Worm (Caenorhabditis elegans): ENCODE measurements around the gene ncam-1.

The ncam-1 gene

DNA sequence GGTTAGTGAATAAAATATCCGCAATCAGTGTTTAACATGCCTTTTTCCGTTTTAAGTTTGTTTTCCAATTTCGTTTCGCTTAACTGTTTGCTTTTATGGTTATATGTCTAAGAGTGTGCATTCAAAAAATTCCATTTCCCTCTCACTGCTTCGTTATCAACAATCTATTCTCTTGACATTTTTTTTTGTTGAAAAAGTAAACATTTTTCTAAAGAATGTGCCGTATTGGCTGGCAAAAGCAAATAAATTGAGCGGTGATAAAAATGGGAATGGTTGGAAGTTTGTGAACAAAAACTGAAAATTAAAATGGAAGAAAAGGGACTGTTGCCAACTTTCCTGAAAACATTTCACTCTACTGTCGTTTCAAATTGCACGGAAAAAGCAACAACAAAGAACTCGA lies 40.1 kb upstream of the ncam-1 start:
- TF ChIP-seq blmp-1 (tag; optimal IDR thresholded peaks at IDR 0.05; ENCODE audit: insufficient read depth), result no peak
- TF ChIP-seq fos-1 (tag; optimal IDR thresholded peaks at IDR 0.05), result peak; percentile 68
- peak; percentile 40 for TF ChIP-seq sma-9 (GFP tag; optimal IDR thresholded peaks at IDR 0.05)
- TF ChIP-seq sma-9 (tag; optimal IDR thresholded peaks at IDR 0.05), result no peak
- no peak for TF ChIP-seq lsy-2 (tag; optimal IDR thresholded peaks at IDR 0.05)
- TF ChIP-seq sma-3 (GFP tag; optimal IDR thresholded peaks at IDR 0.05), result no peak
- peak; percentile 18 for TF ChIP-seq crh-2 (tag; optimal IDR thresholded peaks at IDR 0.05)
- no peak for TF ChIP-seq nhr-25 (tag; optimal IDR thresholded peaks at IDR 0.05)
- TF ChIP-seq skn-1 (tag; optimal IDR thresholded peaks at IDR 0.05), result no peak
- no peak for TF ChIP-seq ama-1 (optimal IDR thresholded peaks at IDR 0.05)
- no peak for TF ChIP-seq R02D3.7 (tag; optimal IDR thresholded peaks at IDR 0.05)
- no peak for TF ChIP-seq aly-2 (tag; optimal IDR thresholded peaks at IDR 0.05)
- TF ChIP-seq alr-1 (tag; optimal IDR thresholded peaks at IDR 0.05), result no peak
- TF ChIP-seq ceh-16 (tag; optimal IDR thresholded peaks at IDR 0.05), result no peak
- no peak for TF ChIP-seq nhr-11 (tag; optimal IDR thresholded peaks at IDR 0.05)
- TF ChIP-seq gmeb-1 (tag; optimal IDR thresholded peaks at IDR 0.05), result peak; percentile 19
- TF ChIP-seq mab-5 (tag; optimal IDR thresholded peaks at IDR 0.05), result no peak
- no peak for TF ChIP-seq ceh-82 (tag; optimal IDR thresholded peaks at IDR 0.05)
- no peak for TF ChIP-seq zag-1 (tag; optimal IDR thresholded peaks at IDR 0.05)

DNA sequence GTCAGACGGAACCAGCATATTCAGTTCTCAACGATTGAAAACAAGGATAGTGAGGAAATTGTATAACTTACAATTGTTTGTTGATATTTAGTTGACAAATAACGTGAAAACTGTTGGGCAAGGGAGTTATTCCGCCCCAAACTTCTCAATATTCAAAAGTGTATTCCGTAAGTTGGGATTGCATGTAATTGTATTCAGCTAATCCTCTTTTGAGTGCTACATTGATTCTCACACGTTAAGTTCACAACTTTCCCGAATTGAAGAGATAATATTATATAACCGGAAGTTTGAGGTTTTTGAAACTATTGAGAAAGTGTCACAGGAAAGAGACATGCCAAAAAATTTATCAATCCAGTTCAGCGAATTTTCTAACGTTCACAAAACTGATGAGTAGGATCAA lies 36.9 kb upstream of the ncam-1 start, which contains the start of gene ifc-2:
TSS of gene ifc-2 (minus strand) at position 101 of the 400 bp plus-strand sequence.
- TF ChIP-seq gmeb-1 (tag; optimal IDR thresholded peaks at IDR 0.05), result no peak
- TF ChIP-seq skn-1 (tag; optimal IDR thresholded peaks at IDR 0.05), result no peak
- TF ChIP-seq mdl-1 (tag; optimal IDR thresholded peaks at IDR 0.05), result no peak

DNA sequence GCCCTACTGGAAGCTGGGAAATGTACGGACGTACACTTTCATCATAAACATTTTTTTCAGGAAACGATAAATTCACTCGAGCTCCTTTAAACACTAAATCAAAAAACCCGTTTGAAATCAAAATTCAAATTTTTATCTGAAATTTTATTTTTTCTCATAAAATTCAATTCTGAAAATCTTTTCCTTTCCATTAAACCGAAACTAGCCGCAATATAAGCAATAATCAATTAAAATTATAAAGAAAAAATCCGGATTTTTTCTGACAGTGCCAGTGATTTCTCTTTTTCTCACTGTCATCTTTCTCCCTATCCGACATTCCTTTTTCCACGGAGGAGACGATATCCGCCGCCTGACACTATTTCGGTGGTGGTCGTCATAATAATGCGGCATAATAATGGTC lies 35.8 kb upstream of the ncam-1 start, which contains the start of gene lpr-7:
TSS of gene lpr-7 (plus strand) at position 301 of the 400 bp plus-strand sequence.
- TF ChIP-seq lsy-2 (tag; optimal IDR thresholded peaks at IDR 0.05), result no peak
- TF ChIP-seq lin-13 (GFP tag; optimal IDR thresholded peaks at IDR 0.05), result no peak
- no peak for TF ChIP-seq ztf-4 (tag; optimal IDR thresholded peaks at IDR 0.05)
- no peak for TF ChIP-seq skn-1 (tag; optimal IDR thresholded peaks at IDR 0.05)
- no peak for TF ChIP-seq crh-2 (tag; optimal IDR thresholded peaks at IDR 0.05)
- TF ChIP-seq fos-1 (tag; optimal IDR thresholded peaks at IDR 0.05), result no peak
- no peak for TF ChIP-seq Y55F3AM.14 (GFP tag; optimal IDR thresholded peaks at IDR 0.05)
- TF ChIP-seq sem-4 (tag; optimal IDR thresholded peaks at IDR 0.05), result no peak
- no peak for TF ChIP-seq C34F6.9 (tag; optimal IDR thresholded peaks at IDR 0.05)
- no peak for TF ChIP-seq ztf-1 (GFP tag; conservative IDR thresholded peaks at IDR 0.05)
- TF ChIP-seq gmeb-1 (tag; optimal IDR thresholded peaks at IDR 0.05), result no peak

DNA sequence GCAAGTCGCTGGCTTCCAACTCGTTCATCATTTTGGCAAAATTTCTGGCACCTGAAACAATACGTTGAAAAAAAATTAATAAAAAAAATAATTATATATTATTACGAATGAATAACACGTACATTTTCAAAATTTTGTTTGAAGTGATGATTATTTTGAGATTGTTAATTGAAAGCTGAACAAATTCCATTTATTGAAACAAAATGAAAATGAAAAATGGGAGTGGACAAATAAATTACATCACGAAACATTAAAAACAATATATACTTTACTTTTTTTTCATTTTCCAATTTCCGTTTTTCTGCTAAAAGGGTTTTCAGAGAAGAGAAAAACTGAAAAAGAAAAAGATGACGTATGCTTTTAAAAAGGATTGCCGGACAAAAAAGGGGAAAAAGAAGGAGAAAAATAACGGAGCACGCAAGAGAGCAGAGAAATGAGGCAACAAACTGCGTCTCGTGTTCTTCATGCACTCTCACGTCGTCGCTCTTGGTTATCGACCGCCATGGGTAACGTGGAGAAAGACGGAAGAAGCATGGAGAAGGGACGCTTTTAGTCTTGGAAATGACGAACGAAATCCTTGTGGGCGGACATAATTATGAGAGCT lies 29.9 kb upstream of the ncam-1 start, which contains the start of gene rund-1:
TSS of gene rund-1 (minus strand) at position 51 of the 604 bp plus-strand sequence.
- no peak for TF ChIP-seq blmp-1 (tag; optimal IDR thresholded peaks at IDR 0.05; ENCODE audit: insufficient read depth)
- peak; percentile 24 for TF ChIP-seq F13H6.1 (tag; optimal IDR thresholded peaks at IDR 0.05)
- TF ChIP-seq zag-1 (tag; optimal IDR thresholded peaks at IDR 0.05), result peak; percentile 39
- TF ChIP-seq mdl-1 (tag; optimal IDR thresholded peaks at IDR 0.05), result peak in 1 of 2 experiments; percentile 68
- peak; percentile 47 for TF ChIP-seq egl-27 (tag; optimal IDR thresholded peaks at IDR 0.05)
- no peak for TF ChIP-seq nhr-23 (tag; optimal IDR thresholded peaks at IDR 0.05)
- peak; percentile 72 for TF ChIP-seq lin-11 (tag; optimal IDR thresholded peaks at IDR 0.05)
- TF ChIP-seq fos-1 (tag; optimal IDR thresholded peaks at IDR 0.05), result peak; percentile 57
- no peak for TF ChIP-seq skn-1 (tag; optimal IDR thresholded peaks at IDR 0.05)
- TF ChIP-seq lin-13 (GFP tag; optimal IDR thresholded peaks at IDR 0.05), result peak; percentile 56
- peak; percentile 29 for TF ChIP-seq ztf-4 (tag; optimal IDR thresholded peaks at IDR 0.05)
- TF ChIP-seq unc-55 (GFP tag; optimal IDR thresholded peaks at IDR 0.05), result peak; percentile 81
- TF ChIP-seq unc-39 (tag; optimal IDR thresholded peaks at IDR 0.05), result no peak
- peak; percentile 44 for TF ChIP-seq Y55F3AM.14 (GFP tag; optimal IDR thresholded peaks at IDR 0.05)
- peak; percentile 66 for TF ChIP-seq nhr-129 (tag; optimal IDR thresholded peaks at IDR 0.05)
- peak; percentile 86 for TF ChIP-seq C34F6.9 (tag; optimal IDR thresholded peaks at IDR 0.05)
- TF ChIP-seq snpc-4 (tag; optimal IDR thresholded peaks at IDR 0.05), result peak; percentile 79
- TF ChIP-seq crh-2 (tag; optimal IDR thresholded peaks at IDR 0.05), result peak; percentile 76
- peak in 1 of 2 experiments; percentile 69 for TF ChIP-seq lsy-2 (tag; optimal IDR thresholded peaks at IDR 0.05)
- TF ChIP-seq nhr-21 (tag; optimal IDR thresholded peaks at IDR 0.05), result peak; percentile 47
- no peak for TF ChIP-seq peb-1 (tag; optimal IDR thresholded peaks at IDR 0.05)
- peak; percentile 50 for TF ChIP-seq sma-9 (GFP tag; optimal IDR thresholded peaks at IDR 0.05)
- TF ChIP-seq sma-9 (tag; optimal IDR thresholded peaks at IDR 0.05), result no peak
- peak; percentile 7 for TF ChIP-seq mab-5 (tag; optimal IDR thresholded peaks at IDR 0.05)
- peak; percentile 14 for TF ChIP-seq nhr-6 (tag; optimal IDR thresholded peaks at IDR 0.05)
- TF ChIP-seq ceh-16 (tag; optimal IDR thresholded peaks at IDR 0.05), result no peak
